Worm (Caenorhabditis elegans): Measurements from ENCODE around the gene zipt-7.1.
A peak's percentile ranks its signal among the peaks of the same experiment; 100 is the strongest.

The zipt-7.1 gene

ce11 chrIV:17284099-17284498 lies 3.8 kb downstream of the zipt-7.1 start, which contains the start of gene nra-1:
TSS of gene nra-1 (minus strand) at chrIV:17284199.
- TF ChIP-seq ztf-4 (tag; optimal IDR thresholded peaks at IDR 0.05) (no peak), snpc-4 (tag; optimal IDR thresholded peaks at IDR 0.05) (no peak), nhr-67 (tag; optimal IDR thresholded peaks at IDR 0.05) (no peak), fos-1 (tag; optimal IDR thresholded peaks at IDR 0.05) (no peak)

- TF ChIP-seq nhr-76 (tag; optimal IDR thresholded peaks at IDR 0.05) (no peak), nhr-67 (tag; optimal IDR thresholded peaks at IDR 0.05) (no peak), lsy-12 (tag; optimal IDR thresholded peaks at IDR 0.05) (peak; percentile 75), fos-1 (tag; optimal IDR thresholded peaks at IDR 0.05) (peak; percentile 77), ztf-11 (tag; optimal IDR thresholded peaks at IDR 0.05) (no peak), nhr-28 (tag; optimal IDR thresholded peaks at IDR 0.05) (no peak), fkh-10 (GFP tag; optimal IDR thresholded peaks at IDR 0.05) (no peak), nhr-237 (tag; optimal IDR thresholded peaks at IDR 0.05) (no peak), mdl-1 (tag; optimal IDR thresholded peaks at IDR 0.05) (no peak), elt-1 (tag; optimal IDR thresholded peaks at IDR 0.05) (no peak), nhr-12 (tag; optimal IDR thresholded peaks at IDR 0.05) (no peak), jun-1 (tag; optimal IDR thresholded peaks at IDR 0.05) (peak; percentile 65), nhr-11 (tag; optimal IDR thresholded peaks at IDR 0.05) (no peak), nhr-43 (tag; optimal IDR thresholded peaks at IDR 0.05; ENCODE audit: poor library complexity, severe bottlenecking) (peak; percentile 61), ceh-9 (tag; optimal IDR thresholded peaks at IDR 0.05) (no peak), aly-2 (tag; optimal IDR thresholded peaks at IDR 0.05) (peak; percentile 87), tbx-2 (tag; optimal IDR thresholded peaks at IDR 0.05) (peak; percentile 84), snpc-4 (tag; optimal IDR thresholded peaks at IDR 0.05) (peak; percentile 49), egl-5 (tag; optimal IDR thresholded peaks at IDR 0.05) (no peak), lin-15B (tag; optimal IDR thresholded peaks at IDR 0.05) (no peak), zag-1 (tag; optimal IDR thresholded peaks at IDR 0.05) (no peak), pha-4 (tag; optimal IDR thresholded peaks at IDR 0.05) (peak; percentile 88), fkh-2 (tag; optimal IDR thresholded peaks at IDR 0.05) (no peak), nhr-23 (tag; optimal IDR thresholded peaks at IDR 0.05) (peak; percentile 42), lin-39 (tag; optimal IDR thresholded peaks at IDR 0.05) (no peak), R02D3.7 (tag; optimal IDR thresholded peaks at IDR 0.05) (no peak), skn-1 (tag; optimal IDR thresholded peaks at IDR 0.05) (no peak), ama-1 (optimal IDR thresholded peaks at IDR 0.05) (peak; percentile 99), ZK546.5 (tag; optimal IDR thresholded peaks at IDR 0.05) (no peak), pqm-1 (tag; optimal IDR thresholded peaks at IDR 0.05) (no peak), unc-62 (GFP tag; optimal IDR thresholded peaks at IDR 0.05) (peak; percentile 51), hmg-11 (tag; optimal IDR thresholded peaks at IDR 0.05) (no peak), nfya-1 (tag; optimal IDR thresholded peaks at IDR 0.05; ENCODE audit: insufficient read depth) (peak; percentile 64), egl-27 (tag; optimal IDR thresholded peaks at IDR 0.05) (no peak), ceh-16 (tag; optimal IDR thresholded peaks at IDR 0.05) (no peak), sea-2 (GFP tag; optimal IDR thresholded peaks at IDR 0.05) (no peak), ceh-82 (tag; optimal IDR thresholded peaks at IDR 0.05) (no peak), ztf-4 (tag; optimal IDR thresholded peaks at IDR 0.05) (peak; percentile 87), unc-39 (tag; optimal IDR thresholded peaks at IDR 0.05) (no peak), ceh-28 (tag; optimal IDR thresholded peaks at IDR 0.05) (peak; percentile 30), nhr-77 (tag; optimal IDR thresholded peaks at IDR 0.05) (no peak), nhr-25 (tag; optimal IDR thresholded peaks at IDR 0.05) (peak; percentile 76), elt-2 (tag; optimal IDR thresholded peaks at IDR 0.05) (peak; percentile 62), eor-1 (tag; optimal IDR thresholded peaks at IDR 0.05) (no peak)
Observed at ce11 chrIV:17281060-17282021, 6.6 kb downstream of the zipt-7.1 start.

All from whole organism, L3 larva.